Worm (Caenorhabditis elegans) whole organism, late embryonic: ENCODE measurements around the gene cutl-4.

Experiments used
- K09A11.1 ChIP-seq: sonication (generic microtip); optimal IDR thresholded peaks from 2 replicates; lab custom pipeline; 2017; ENCODE audit warnings: antibody characterized with exemption, mild to moderate bottlenecking, missing genetic modification characterization, missing compliant biosample characterization; ENCODE audit not compliant: insufficient read depth
- T23F11.4 ChIP-seq: fragments of 200-800 bp; sonication (Bioruptor generic); optimal IDR thresholded peaks from 2 replicates; lab custom pipeline; 2018; ENCODE audit warnings: mild to moderate bottlenecking, missing genetic modification characterization, missing compliant biosample characterization
- Y22D7AL.16 ChIP-seq: sonication (generic microtip); optimal IDR thresholded peaks from 2 replicates; lab custom pipeline; 2016; ENCODE audit warnings: missing genetic modification characterization, missing compliant biosample characterization
- ama-1 ChIP-seq: fragments of 150-350 bp; optimal IDR thresholded peaks from 2 replicates; lab custom pipeline; 2014
- ceh-14 ChIP-seq: sonication (generic microtip); optimal IDR thresholded peaks from 2 replicates; lab custom pipeline; 2016; ENCODE audit warnings: missing genotype, missing genetic modification characterization, missing compliant biosample characterization
- ceh-2 ChIP-seq: sonication (generic microtip); optimal IDR thresholded peaks from 2 replicates; lab custom pipeline; 2016; ENCODE audit warnings: missing genotype, missing genetic modification characterization, missing compliant biosample characterization
- ceh-22 ChIP-seq: sonication (generic microtip); optimal IDR thresholded peaks from 2 replicates; lab custom pipeline; 2017; ENCODE audit warnings: missing biosample characterization, missing genetic modification characterization
- ceh-24 ChIP-seq: sonication (generic microtip); optimal IDR thresholded peaks from 2 replicates; lab custom pipeline; 2016; ENCODE audit warnings: mild to moderate bottlenecking, missing genetic modification characterization, missing compliant biosample characterization
- ceh-30 ChIP-seq: fragments of 150-350 bp; optimal IDR thresholded peaks from 2 replicates; lab custom pipeline; 2014; ENCODE audit warnings: missing biosample characterization, missing genetic modification characterization
- ceh-31 ChIP-seq: sonication (generic microtip); optimal IDR thresholded peaks from 2 replicates; lab custom pipeline; 2016; ENCODE audit warnings: missing genetic modification characterization, missing compliant biosample characterization
- ceh-34 ChIP-seq: sonication (generic microtip); optimal IDR thresholded peaks from 2 replicates; lab custom pipeline; 2016; ENCODE audit warnings: mild to moderate bottlenecking, missing genetic modification characterization, missing compliant biosample characterization
- ceh-48 ChIP-seq: sonication (generic microtip); optimal IDR thresholded peaks from 2 replicates; lab custom pipeline; 2016; ENCODE audit warnings: missing genetic modification characterization, inconsistent platforms, missing compliant biosample characterization
- ceh-9 ChIP-seq: sonication (generic microtip); optimal IDR thresholded peaks from 2 replicates; lab custom pipeline; 2016; ENCODE audit warnings: mild to moderate bottlenecking, missing genetic modification characterization, inconsistent platforms, missing compliant biosample characterization
- che-1 ChIP-seq: sonication (generic microtip); optimal IDR thresholded peaks from 2 replicates; lab custom pipeline; 2016; ENCODE audit warnings: mild to moderate bottlenecking, missing genetic modification characterization, missing compliant biosample characterization
- elt-2 ChIP-seq: sonication (generic microtip); optimal IDR thresholded peaks from 2 replicates; lab custom pipeline; 2016; ENCODE audit warnings: missing genetic modification reagents, missing genetic modification characterization, missing compliant biosample characterization
- elt-4 ChIP-seq: sonication (generic microtip); optimal IDR thresholded peaks from 2 replicates; lab custom pipeline; 2016; ENCODE audit warnings: missing genetic modification characterization, missing compliant biosample characterization
- ets-4 ChIP-seq: sonication (generic microtip); optimal IDR thresholded peaks from 2 replicates; lab custom pipeline; 2016; ENCODE audit warnings: missing genetic modification characterization, missing compliant biosample characterization
- eyg-1 ChIP-seq: sonication (generic microtip); optimal IDR thresholded peaks from 2 replicates; lab custom pipeline; 2016; ENCODE audit warnings: missing genotype, missing genetic modification characterization, missing compliant biosample characterization
- fax-1 ChIP-seq: sonication (generic microtip); optimal IDR thresholded peaks from 2 replicates; lab custom pipeline; 2016; ENCODE audit warnings: missing genotype, missing genetic modification characterization, missing compliant biosample characterization
- hlh-15 ChIP-seq: sonication (generic microtip); optimal IDR thresholded peaks from 2 replicates; lab custom pipeline; 2016; ENCODE audit warnings: missing genetic modification characterization, missing compliant biosample characterization
- hlh-30 ChIP-seq: sonication (generic microtip); optimal IDR thresholded peaks from 2 replicates; lab custom pipeline; 2017; ENCODE audit warnings: antibody characterized with exemption, missing genetic modification characterization, missing compliant biosample characterization; ENCODE audit not compliant: insufficient read depth
- hlh-8 ChIP-seq: sonication (generic microtip); optimal IDR thresholded peaks from 2 replicates; lab custom pipeline; 2016; ENCODE audit warnings: missing genotype, missing genetic modification characterization, missing compliant biosample characterization
- lim-6 ChIP-seq: sonication (generic microtip); optimal IDR thresholded peaks from 2 replicates; lab custom pipeline; 2016; ENCODE audit warnings: missing genetic modification characterization, missing compliant biosample characterization
- lin-11 ChIP-seq: fragments of 200-800 bp; sonication (Bioruptor generic); optimal IDR thresholded peaks from 2 replicates; lab custom pipeline; 2018; ENCODE audit warnings: mild to moderate bottlenecking, missing genetic modification characterization, missing compliant biosample characterization
- madf-2 ChIP-seq: sonication (generic microtip); optimal IDR thresholded peaks from 2 replicates; lab custom pipeline; 2017; ENCODE audit warnings: missing genetic modification characterization, missing compliant biosample characterization
- nhr-11 ChIP-seq: fragments of 150-350 bp; optimal IDR thresholded peaks from 2 replicates; lab custom pipeline; 2014; ENCODE audit warnings: missing biosample characterization, missing genetic modification characterization
- nhr-232 ChIP-seq: sonication (generic microtip); optimal IDR thresholded peaks from 2 replicates; lab custom pipeline; 2016; ENCODE audit warnings: missing genetic modification characterization, missing compliant biosample characterization
- pag-3 ChIP-seq: sonication (generic microtip); optimal IDR thresholded peaks from 2 replicates; lab custom pipeline; 2016; ENCODE audit warnings: missing compliant biosample characterization, missing genetic modification characterization, borderline replicate concordance
- pat-9 ChIP-seq: fragments of 200-800 bp; sonication (Bioruptor generic); optimal IDR thresholded peaks from 2 replicates; lab custom pipeline; 2018; ENCODE audit warnings: mild to moderate bottlenecking, missing genetic modification characterization, moderate library complexity, missing compliant biosample characterization
- pax-1 ChIP-seq: fragments of 150-350 bp; optimal IDR thresholded peaks from 2 replicates; lab custom pipeline; 2014; ENCODE audit warnings: missing biosample characterization, missing genetic modification characterization
- pha-4 ChIP-seq: fragments of 150-350 bp; optimal IDR thresholded peaks from 2 replicates; lab custom pipeline; 2018; ENCODE audit warnings: missing biosample characterization, missing genetic modification reagents, missing genetic modification characterization
- pqm-1 ChIP-seq: sonication (generic microtip); optimal IDR thresholded peaks from 2 replicates; lab custom pipeline; 2016; ENCODE audit warnings: missing genetic modification characterization, missing compliant biosample characterization
- ref-2 ChIP-seq: sonication (generic microtip); optimal IDR thresholded peaks from 2 replicates; lab custom pipeline; 2016; ENCODE audit warnings: missing genetic modification characterization, missing compliant biosample characterization
- tbx-7 ChIP-seq: sonication (generic microtip); optimal IDR thresholded peaks from 2 replicates; lab custom pipeline; 2016; ENCODE audit warnings: missing genotype, missing genetic modification characterization, missing compliant biosample characterization
- ttx-3 ChIP-seq: sonication (generic microtip); optimal IDR thresholded peaks from 2 replicates; lab custom pipeline; 2016; ENCODE audit warnings: missing genetic modification reagents, missing genetic modification characterization, missing compliant biosample characterization
- unc-55 ChIP-seq: sonication (generic microtip); optimal IDR thresholded peaks from 2 replicates; lab custom pipeline; 2017; ENCODE audit warnings: missing biosample characterization, missing genetic modification reagents, missing genetic modification characterization
- zip-5 ChIP-seq: sonication (generic microtip); optimal IDR thresholded peaks from 2 replicates; lab custom pipeline; 2016; ENCODE audit warnings: missing genetic modification characterization, missing compliant biosample characterization
- ztf-16 ChIP-seq: sonication (generic microtip); optimal IDR thresholded peaks from 2 replicates; lab custom pipeline; 2017; ENCODE audit warnings: missing genetic modification characterization, missing compliant biosample characterization

Gene cutl-4

DNA sequence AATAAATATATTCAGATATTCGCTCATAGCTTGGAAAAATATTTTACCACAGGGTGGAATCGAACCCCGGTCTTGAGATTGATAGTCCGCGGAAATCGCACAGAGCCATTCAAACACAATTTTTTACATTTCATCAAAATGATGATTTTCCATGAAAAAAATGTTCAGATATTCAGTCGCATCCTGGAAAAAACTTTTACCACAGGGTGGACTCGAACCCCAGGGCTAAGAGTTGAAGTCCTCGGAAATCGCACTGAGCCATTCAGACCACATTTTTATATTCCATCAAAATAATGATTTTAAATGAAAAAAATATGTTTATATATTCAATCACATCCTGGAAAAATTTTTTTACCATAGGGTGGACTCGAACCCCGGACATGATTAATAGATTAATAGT, 17.1 kb downstream of the cutl-4 start:
- no peak for TF ChIP-seq ets-4
- TF ChIP-seq pqm-1 (tag; lab: Kevin White, UChicago): no peak
- no peak for TF ChIP-seq tbx-7 (tag; lab: Kevin White, UChicago)
- no peak for TF ChIP-seq ceh-22 (tag; lab: Kevin White, UChicago)
- TF ChIP-seq hlh-15 (tag; lab: Kevin White, UChicago): no peak
- TF ChIP-seq ceh-30 (tag; lab: Kevin White, UChicago): no peak
- no peak for TF ChIP-seq pat-9 (tag; lab: Kevin White, UChicago)
- TF ChIP-seq T23F11.4: no peak
- no peak for TF ChIP-seq ceh-9 (tag; lab: Kevin White, UChicago)

- TF ChIP-seq pax-1 (tag; lab: Kevin White, UChicago): no peak
- peak; percentile 83 for TF ChIP-seq elt-2 (tag; lab: Kevin White, UChicago)
- no peak for TF ChIP-seq hlh-15 (tag; lab: Kevin White, UChicago)
- TF ChIP-seq pha-4 (tag; lab: Kevin White, UChicago): no peak
- TF ChIP-seq hlh-30 (tag; lab: Kevin White, UChicago): no peak
Measured at ce11 chrV:17721709-17722108, 18.0 kb downstream of the cutl-4 start.

ce11 chrV:17718647-17719046, 21.1 kb downstream of the cutl-4 start, which contains the start of gene str-77:
str-77 (plus strand) TSS chrV:17718947.
- TF ChIP-seq lin-11 (tag; lab: Kevin White, UChicago) (no peak), elt-2 (tag; lab: Kevin White, UChicago) (no peak), che-1 (tag; lab: Kevin White, UChicago) (no peak), unc-55 (GFP tag; lab: Kevin White, UChicago) (no peak), elt-4 (tag; lab: Kevin White, UChicago) (no peak), nhr-232 (no peak), ttx-3 (tag; lab: Kevin White, UChicago) (no peak), ets-4 (no peak), ceh-14 (tag; lab: Kevin White, UChicago) (no peak), Y22D7AL.16 (no peak), ref-2 (tag; lab: Kevin White, UChicago) (no peak), ceh-2 (tag; lab: Kevin White, UChicago) (no peak), ceh-34 (tag; lab: Kevin White, UChicago) (no peak), zip-5 (tag; lab: Kevin White, UChicago) (no peak), K09A11.1 (tag; lab: Kevin White, UChicago) (no peak), ceh-31 (tag; lab: Kevin White, UChicago) (no peak), hlh-8 (tag; lab: Kevin White, UChicago) (no peak)

- TF ChIP-seq elt-2 (tag; lab: Kevin White, UChicago) (peak; percentile 98), pag-3 (tag; lab: Kevin White, UChicago) (no peak)
Measured at ce11 chrV:17714330-17714729, 25.4 kb downstream of the cutl-4 start, which contains the start of gene twk-33. twk-33 (minus strand) TSS chrV:17714377.

- TF ChIP-seq ceh-9 (tag; lab: Kevin White, UChicago) (no peak), madf-2 (no peak), ztf-16 (no peak), ttx-3 (tag; lab: Kevin White, UChicago) (no peak), ceh-34 (tag; lab: Kevin White, UChicago) (no peak), ceh-48 (tag; lab: Kevin White, UChicago) (no peak)
- TF ChIP-seq, all 69 proteins: peak for 0
Measured at ce11 chrV:17712349-17712748, 27.4 kb downstream of the cutl-4 start.

- TF ChIP-seq ttx-3 (tag; lab: Kevin White, UChicago) (no peak), che-1 (tag; lab: Kevin White, UChicago) (no peak), fax-1 (no peak), nhr-11 (tag; lab: Kevin White, UChicago) (no peak), eyg-1 (tag; lab: Kevin White, UChicago) (no peak), T23F11.4 (no peak), ceh-24 (tag; lab: Kevin White, UChicago) (no peak), pat-9 (tag; lab: Kevin White, UChicago) (no peak), ztf-16 (no peak), lim-6 (tag; lab: Kevin White, UChicago) (no peak), ama-1 (lab: Kevin White, UChicago) (no peak)
- TF ChIP-seq, all 69 proteins: peak for 0
Measured at ce11 chrV:17707022-17707421, 32.7 kb downstream of the cutl-4 start, which contains the start of gene srh-31. srh-31 (plus strand) TSS chrV:17707322.
